Fruit fly (Drosophila melanogaster): Measurements from ENCODE around the gene CG6985.

DNA sequence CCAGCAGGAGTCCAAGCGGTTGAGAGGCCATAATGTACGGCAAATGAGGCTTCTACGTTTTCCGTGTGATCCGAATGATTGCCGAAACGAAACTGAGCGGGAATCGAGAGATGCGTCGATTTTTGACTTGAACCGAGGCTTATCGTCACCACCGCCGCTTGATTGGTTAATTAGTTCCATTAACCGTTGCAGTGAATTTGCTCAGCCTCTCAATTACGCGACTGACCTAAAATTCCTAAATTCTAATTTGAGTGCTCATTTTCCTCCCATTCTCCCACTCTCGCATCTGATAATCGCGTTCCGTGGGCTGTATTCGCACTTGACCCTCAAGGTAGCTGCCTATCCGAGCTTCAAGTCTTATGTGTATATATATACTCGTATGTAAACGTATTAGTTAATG, 25.1 kb downstream of the CG6985 start, which contains the start of gene Nepl15:
- no peak for TF ChIP-seq ey (GFP tag; optimal IDR thresholded peaks at IDR 0.05)
- TF ChIP-seq Dif (GFP tag; optimal IDR thresholded peaks at IDR 0.05; ENCODE audit: partially characterized antibody), result no peak
- TF ChIP-seq Hnf4 (GFP tag; optimal IDR thresholded peaks at IDR 0.05), result no peak
- no peak for TF ChIP-seq Vsx2 (GFP tag; optimal IDR thresholded peaks at IDR 0.05; ENCODE audit: partially characterized antibody)
